Fruit fly (Drosophila melanogaster) whole organism, embryonic: ENCODE measurements around the gene HemK2.

Experiments used
- ATbp ChIP-seq: fragments of 200-800 bp; sonication (Bioruptor generic); optimal IDR thresholded peaks from 2 replicates; lab custom pipeline; 2017; ENCODE audit warnings: missing biosample characterization, mild to moderate bottlenecking, missing genetic modification characterization, missing genetic modification reagents
- Atf3 ChIP-seq: fragments of 200-800 bp; sonication (Bioruptor generic); optimal IDR thresholded peaks from 3 replicates; lab custom pipeline; 2016; ENCODE audit warnings: missing biosample characterization, missing genetic modification characterization
- CG10462 ChIP-seq: fragments of 200-800 bp; sonication (Bioruptor generic); optimal IDR thresholded peaks from 2 replicates; lab custom pipeline; 2016; ENCODE audit warnings: missing biosample characterization, missing genetic modification characterization
- CG11723 ChIP-seq: fragments of 200-800 bp; sonication (Bioruptor generic); optimal IDR thresholded peaks from 2 replicates; lab custom pipeline; 2017; ENCODE audit warnings: missing biosample characterization, mild to moderate bottlenecking, missing genetic modification characterization
- CG12071 ChIP-seq: fragments of 200-800 bp; sonication (Bioruptor generic); optimal IDR thresholded peaks from 3 replicates; lab custom pipeline; 2018; ENCODE audit warnings: missing biosample characterization, mild to moderate bottlenecking, missing genetic modification characterization
- CG1233 ChIP-seq: fragments of 200-800 bp; sonication (Bioruptor generic); optimal IDR thresholded peaks from 4 replicates; lab custom pipeline; 2018; ENCODE audit warnings: missing biosample characterization, mild to moderate bottlenecking, missing genetic modification characterization
- CG12769 ChIP-seq: fragments of 200-800 bp; sonication (Bioruptor generic); optimal IDR thresholded peaks from 2 replicates; lab custom pipeline; 2019; ENCODE audit warnings: missing biosample characterization, mild to moderate bottlenecking, missing genetic modification characterization, moderate library complexity
- CG1602 ChIP-seq: fragments of 200-800 bp; sonication (Bioruptor generic); optimal IDR thresholded peaks from 3 replicates; lab custom pipeline; 2016; ENCODE audit warnings: missing biosample characterization, missing genetic modification characterization
- CG2116 ChIP-seq: fragments of 200-800 bp; sonication (Bioruptor generic); optimal IDR thresholded peaks from 3 replicates; lab custom pipeline; 2018; ENCODE audit warnings: missing biosample characterization, mild to moderate bottlenecking, missing genetic modification characterization
- CG2712 ChIP-seq: fragments of 200-800 bp; optimal IDR thresholded peaks from 3 replicates; lab custom pipeline; 2019; ENCODE audit warnings: missing biosample characterization, mild to moderate bottlenecking, missing genetic modification characterization, moderate library complexity
- CG2875 ChIP-seq: fragments of 200-800 bp; sonication (Bioruptor generic); optimal IDR thresholded peaks from 2 replicates; lab custom pipeline; 2017; ENCODE audit warnings: missing biosample characterization, mild to moderate bottlenecking, missing genetic modification characterization, missing genetic modification reagents
- CG2889 ChIP-seq: fragments of 200-800 bp; sonication (Bioruptor generic); IDR thresholded peaks from 3 replicates; pipeline ENCODE4 v1.3.6; 2022; ENCODE audit warnings: missing biosample characterization, missing genetic modification characterization
- CG31365 ChIP-seq: fragments of 200-800 bp; sonication (Bioruptor generic); optimal IDR thresholded peaks from 2 replicates; lab custom pipeline; 2018; ENCODE audit warnings: missing biosample characterization, mild to moderate bottlenecking, missing genetic modification characterization
- CG31441 ChIP-seq: fragments of 200-800 bp; sonication (Bioruptor generic); IDR thresholded peaks from 2 replicates; pipeline ENCODE4 v1.3.6; 2022; ENCODE audit warnings: missing biosample characterization, missing genetic modification characterization
- CG6683 ChIP-seq: fragments of 200-800 bp; sonication (Bioruptor generic); optimal IDR thresholded peaks from 2 replicates; lab custom pipeline; 2017; ENCODE audit warnings: missing biosample characterization, mild to moderate bottlenecking, missing genetic modification characterization, missing genetic modification reagents
- CG7372 ChIP-seq: fragments of 200-800 bp; sonication (Bioruptor generic); IDR thresholded peaks from 2 replicates; pipeline ENCODE4 v1.3.6; 2022; ENCODE audit warnings: missing biosample characterization, missing genetic modification characterization
- CG7928 ChIP-seq: fragments of 200-800 bp; sonication (Bioruptor generic); optimal IDR thresholded peaks from 2 replicates; lab custom pipeline; 2017; ENCODE audit warnings: missing biosample characterization, mild to moderate bottlenecking, missing genetic modification characterization
- CG7963 ChIP-seq: fragments of 200-800 bp; sonication (Bioruptor generic); IDR thresholded peaks from 3 replicates; pipeline ENCODE4 v1.3.6; 2022; ENCODE audit warnings: missing biosample characterization, missing genetic modification characterization; ENCODE audit not compliant: partially characterized antibody
- CG8478 ChIP-seq: fragments of >200 bp; optimal IDR thresholded peaks from 2 replicates; lab custom pipeline; 2018
- CG9609 ChIP-seq: fragments of 200-800 bp; sonication (Bioruptor generic); optimal IDR thresholded peaks from 3 replicates; lab custom pipeline; 2016; ENCODE audit warnings: missing biosample characterization, missing genetic modification characterization
- CG9727 ChIP-seq: fragments of 200-800 bp; sonication (Bioruptor generic); optimal IDR thresholded peaks from 3 replicates; lab custom pipeline; 2017; ENCODE audit warnings: missing biosample characterization, mild to moderate bottlenecking, missing genetic modification characterization
- CG9876 ChIP-seq: fragments of 200-800 bp; sonication (Bioruptor generic); optimal IDR thresholded peaks from 2 replicates; lab custom pipeline; 2016; ENCODE audit warnings: missing biosample characterization, missing genetic modification characterization
- Deaf1 ChIP-seq: fragments of 200-800 bp; optimal IDR thresholded peaks from 3 replicates; lab custom pipeline; 2019; ENCODE audit warnings: missing biosample characterization, mild to moderate bottlenecking, missing genetic modification characterization, moderate library complexity
- Dfd ChIP-seq, 2 experiments: fragments of >200 bp; optimal IDR thresholded peaks; 2 replicates each; lab custom pipeline; 2017; ENCODE audit warnings: missing biosample characterization in 2 of 2, missing genetic modification characterization in 2 of 2
- GATAe ChIP-seq: fragments of 200-800 bp; sonication (Bioruptor generic); conservative IDR thresholded peaks from 2 replicates; pipeline ENCODE4 v1.3.6; 2022; ENCODE audit warnings: missing biosample characterization, missing genetic modification characterization
- Gsc ChIP-seq: fragments of 200-800 bp; sonication (Bioruptor generic); IDR thresholded peaks from 2 replicates; pipeline ENCODE4 v1.3.6; 2022; ENCODE audit warnings: missing biosample characterization, missing genetic modification characterization
- HHEX ChIP-seq: fragments of 200-800 bp; sonication (Bioruptor generic); optimal IDR thresholded peaks from 3 replicates; lab custom pipeline; 2017; ENCODE audit warnings: missing biosample characterization, mild to moderate bottlenecking, missing genetic modification characterization, missing genetic modification reagents
- Hey ChIP-seq: fragments of 200-800 bp; sonication (Bioruptor generic); optimal IDR thresholded peaks from 3 replicates; lab custom pipeline; 2018; ENCODE audit warnings: missing biosample characterization, mild to moderate bottlenecking, missing genetic modification characterization
- Jarid2 ChIP-seq: fragments of 200-800 bp; sonication (Bioruptor generic); optimal IDR thresholded peaks from 3 replicates; lab custom pipeline; 2017; ENCODE audit warnings: mild to moderate bottlenecking, missing biosample characterization, missing genetic modification reagents, missing genetic modification characterization
- MTF-1 ChIP-seq: fragments of 200-800 bp; sonication (Bioruptor generic); optimal IDR thresholded peaks from 2 replicates; lab custom pipeline; 2018; ENCODE audit warnings: missing biosample characterization, mild to moderate bottlenecking, missing genetic modification characterization, borderline replicate concordance
- Mrtf ChIP-seq: fragments of 200-800 bp; sonication (Bioruptor generic); IDR thresholded peaks from 3 replicates; pipeline ENCODE4 v1.3.6; 2022; ENCODE audit warnings: missing biosample characterization, missing genetic modification characterization
- Sox102F ChIP-seq: fragments of 200-800 bp; sonication (Bioruptor generic); optimal IDR thresholded peaks from 2 replicates; lab custom pipeline; 2018; ENCODE audit warnings: missing biosample characterization, mild to moderate bottlenecking, missing genetic modification characterization, moderate library complexity
- Spps ChIP-seq: fragments of 200-800 bp; sonication (Bioruptor generic); optimal IDR thresholded peaks from 2 replicates; lab custom pipeline; 2018; ENCODE audit warnings: missing biosample characterization, mild to moderate bottlenecking, missing genetic modification characterization
- Sry-δ ChIP-seq: fragments of 200-800 bp; sonication (Bioruptor generic); optimal IDR thresholded peaks from 2 replicates; lab custom pipeline; 2016; ENCODE audit warnings: missing biosample characterization, missing genetic modification characterization
- Stat92E ChIP-seq, 3 experiments: fragments of >200 bp in 2 of 3; fragments of 200-800 bp in 1 of 3; sonication (Bioruptor generic) in 1 of 3; optimal IDR thresholded peaks; 2 replicates each; lab custom pipeline; 2017 to 2019; ENCODE audit warnings: missing biosample characterization in 3 of 3, missing genetic modification characterization in 3 of 3, mild to moderate bottlenecking in 1 of 3, moderate library complexity in 1 of 3
- ac ChIP-seq: fragments of 200-800 bp; sonication (Bioruptor generic); optimal IDR thresholded peaks from 3 replicates; lab custom pipeline; 2017; ENCODE audit warnings: missing biosample characterization, mild to moderate bottlenecking, missing genetic modification characterization
- ase ChIP-seq: fragments of 200-800 bp; sonication (Bioruptor generic); IDR thresholded peaks from 3 replicates; pipeline ENCODE4 v1.3.6; 2022; ENCODE audit warnings: missing biosample characterization, missing genetic modification characterization
- hb ChIP-seq: fragments of 200-800 bp; sonication (Bioruptor generic); IDR thresholded peaks from 3 replicates; pipeline ENCODE4 v1.3.6; 2022; ENCODE audit warnings: missing biosample characterization, missing genetic modification characterization; ENCODE audit not compliant: partially characterized antibody
- hkb ChIP-seq, 2 experiments: fragments of 200-800 bp in 1 of 2; fragments of >200 bp in 1 of 2; sonication (Bioruptor generic) in 1 of 2; IDR thresholded peaks in 1 of 2; optimal IDR thresholded peaks in 1 of 2; 2 replicates each; pipeline versions ENCODE4 v1.3.6 to Lab custom; 2017 to 2022; ENCODE audit warnings: missing biosample characterization in 1 of 2, missing genetic modification characterization in 1 of 2
- kay ChIP-seq: fragments of 200-800 bp; sonication (Bioruptor generic); optimal IDR thresholded peaks from 2 replicates; lab custom pipeline; 2016; ENCODE audit warnings: missing biosample characterization, missing genetic modification characterization
- ken ChIP-seq: fragments of 200-800 bp; sonication (Bioruptor generic); IDR thresholded peaks from 3 replicates; pipeline ENCODE4 v1.3.6; 2022; ENCODE audit warnings: missing biosample characterization, missing genetic modification characterization
- nerfin-1 ChIP-seq: fragments of 200-800 bp; sonication (Bioruptor generic); optimal IDR thresholded peaks from 3 replicates; lab custom pipeline; 2019; ENCODE audit warnings: missing biosample characterization, mild to moderate bottlenecking, missing genetic modification characterization, moderate library complexity
- nmo ChIP-seq: fragments of 200-800 bp; sonication (Bioruptor generic); optimal IDR thresholded peaks from 2 replicates; lab custom pipeline; 2018; ENCODE audit warnings: missing biosample characterization, mild to moderate bottlenecking, missing genetic modification characterization, moderate library complexity
- phol ChIP-seq: fragments of 200-800 bp; sonication (Bioruptor generic); optimal IDR thresholded peaks from 3 replicates; lab custom pipeline; 2018; ENCODE audit warnings: missing biosample characterization, mild to moderate bottlenecking, missing genetic modification characterization, moderate library complexity
- sens-2 ChIP-seq: fragments of 200-800 bp; sonication (Bioruptor generic); IDR thresholded peaks from 2 replicates; pipeline ENCODE4 v1.3.6; 2022; ENCODE audit warnings: missing biosample characterization, missing genetic modification characterization
- sima ChIP-seq: fragments of 200-800 bp; sonication (Bioruptor generic); optimal IDR thresholded peaks from 2 replicates; lab custom pipeline; 2016; ENCODE audit warnings: missing biosample characterization, missing genetic modification characterization
- slbo ChIP-seq: fragments of 200-800 bp; sonication (Bioruptor generic); IDR thresholded peaks from 2 replicates; pipeline ENCODE4 v1.3.6; 2022; ENCODE audit warnings: missing biosample characterization, missing genetic modification characterization
- sob ChIP-seq: fragments of 200-800 bp; sonication (Bioruptor generic); IDR thresholded peaks from 2 replicates; pipeline ENCODE4 v1.3.6; 2022; ENCODE audit warnings: missing biosample characterization, missing genetic modification characterization
- sqz ChIP-seq: fragments of 200-800 bp; sonication (Bioruptor generic); optimal IDR thresholded peaks from 3 replicates; lab custom pipeline; 2018; ENCODE audit warnings: missing biosample characterization, mild to moderate bottlenecking, missing genetic modification characterization
- tap ChIP-seq: fragments of 200-800 bp; optimal IDR thresholded peaks from 3 replicates; lab custom pipeline; 2019; ENCODE audit warnings: missing biosample characterization, mild to moderate bottlenecking, missing genetic modification characterization, moderate library complexity

HemK2 gene

DNA sequence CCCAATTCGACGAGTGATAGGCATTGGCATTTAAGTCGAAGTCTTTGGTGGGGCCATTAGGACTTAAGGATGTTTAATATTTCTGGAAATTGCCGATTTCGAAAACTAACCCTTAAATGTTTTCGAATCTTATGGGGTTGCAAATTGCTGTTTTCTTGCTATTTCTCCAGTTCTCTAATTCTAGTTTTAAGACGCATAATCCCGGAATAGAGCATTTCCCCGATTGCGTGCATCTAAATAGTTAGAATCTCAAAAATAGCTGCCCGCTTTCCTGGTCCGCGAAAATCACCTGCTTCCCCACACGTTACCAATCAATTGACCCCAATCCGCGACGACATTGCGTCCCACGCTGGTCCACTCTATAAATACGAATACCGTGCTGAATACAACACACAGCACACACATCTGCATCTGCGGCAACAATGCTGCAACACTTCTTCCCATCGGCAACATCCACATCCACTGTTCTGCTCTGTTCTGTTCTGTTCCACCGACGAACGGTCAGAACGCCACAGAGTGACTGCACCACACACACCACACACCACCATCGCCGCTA lies 7.5 kb downstream of the HemK2 start, which contains the start of gene Bacc (continued):
- TF ChIP-seq Dfd (GFP tag; optimal IDR thresholded peaks at IDR 0.05; lab: Kevin White, UChicago) (peak in 1 of 2 experiments; percentile 61), phol (tag; lab: Kevin White, UChicago) (peak; percentile 89), ken (GFP tag; lab: Robert Waterston, UW) (no peak), GATAe (GFP tag; lab: Robert Waterston, UW) (no peak), Sry-δ (peak; percentile 52), CG8478 (no peak), MTF-1 (GFP tag; lab: Kevin White, UChicago) (peak; percentile 61), tap (tag; lab: Kevin White, UChicago) (peak; percentile 74), nmo (GFP tag; lab: Kevin White, UChicago) (peak; percentile 85), sens-2 (GFP tag; lab: Robert Waterston, UW) (no peak), CG7372 (GFP tag; lab: Robert Waterston, UW) (no peak), Atf3 (GFP tag; lab: Kevin White, UChicago) (peak; percentile 46), CG12769 (tag; lab: Kevin White, UChicago) (peak; percentile 88), CG2712 (tag; lab: Kevin White, UChicago) (peak; percentile 88), Gsc (GFP tag; lab: Robert Waterston, UW) (no peak), hkb (optimal IDR thresholded peaks at IDR 0.05; lab: Kevin White, UChicago) (no peak), hkb (GFP tag; IDR thresholded peaks at IDR 0.05; lab: Robert Waterston, UW) (no peak), sqz (peak; percentile 81), CG9609 (GFP tag; lab: Kevin White, UChicago) (peak; percentile 93), CG9727 (GFP tag; lab: Kevin White, UChicago) (peak; percentile 91), CG7928 (peak; percentile 16), Sox102F (GFP tag; lab: Kevin White, UChicago) (peak; percentile 88), Jarid2 (peak; percentile 61), CG1233 (peak; percentile 84), ATbp (GFP tag; lab: Kevin White, UChicago) (peak; percentile 83), nerfin-1 (tag; lab: Kevin White, UChicago) (peak; percentile 67), CG31441 (GFP tag; lab: Robert Waterston, UW) (no peak), ac (peak; percentile 25), CG9876 (GFP tag; lab: Kevin White, UChicago) (peak; percentile 79), Spps (tag; lab: Kevin White, UChicago) (peak; percentile 48), CG1602 (peak; percentile 67), CG2889 (GFP tag; lab: Robert Waterston, UW) (no peak), Mrtf (GFP tag; lab: Robert Waterston, UW) (no peak), Stat92E (GFP tag; optimal IDR thresholded peaks at IDR 0.05; lab: Kevin White, UChicago) (no peak), sima (GFP tag; lab: Kevin White, UChicago) (peak; percentile 62), Deaf1 (tag; lab: Kevin White, UChicago) (no peak), hb (GFP tag; lab: Robert Waterston, UW) (no peak), CG10462 (peak; percentile 79), kay (GFP tag; lab: Kevin White, UChicago) (peak; percentile 50), CG31365 (tag; lab: Kevin White, UChicago) (peak; percentile 25), slbo (GFP tag; lab: Robert Waterston, UW) (no peak), CG7963 (GFP tag; lab: Robert Waterston, UW) (no peak), CG12071 (GFP tag; lab: Kevin White, UChicago) (peak; percentile 66), Hey (tag; lab: Kevin White, UChicago) (peak; percentile 59), CG11723 (GFP tag; lab: Kevin White, UChicago) (peak; percentile 91), ase (no peak), sob (GFP tag; lab: Robert Waterston, UW) (no peak), CG2875 (GFP tag; lab: Kevin White, UChicago) (peak; percentile 79), CG6683 (peak; percentile 79), CG2116 (GFP tag; lab: Kevin White, UChicago) (peak; percentile 33), HHEX (GFP tag; lab: Kevin White, UChicago) (peak; percentile 92)
